Worm (Caenorhabditis elegans) whole organism, mixed stage, embryonic: Measurements from ENCODE around the gene ceh-27.

Experiments
- M03D4.4 ChIP-seq: sonication (generic microtip); optimal IDR thresholded peaks from 2 replicates; lab custom pipeline; 2017; ENCODE audit warnings: mild to moderate bottlenecking, missing genetic modification characterization, missing compliant biosample characterization
- bed-3 ChIP-seq: fragments of 200-800 bp; sonication (Bioruptor generic); optimal IDR thresholded peaks from 3 replicates; lab custom pipeline; 2018; ENCODE audit warnings: mild to moderate bottlenecking, missing genetic modification characterization, moderate library complexity, missing compliant biosample characterization
- blmp-1 ChIP-seq: fragments of 150-350 bp; optimal IDR thresholded peaks from 2 replicates; lab custom pipeline; 2014; ENCODE audit warnings: missing biosample characterization, missing genetic modification characterization
- ceh-39 ChIP-seq: fragments of 150-350 bp; optimal IDR thresholded peaks from 2 replicates; lab custom pipeline; 2014; ENCODE audit warnings: missing biosample characterization, missing genetic modification characterization
- ceh-43 ChIP-seq: fragments of 200-800 bp; sonication (Bioruptor generic); optimal IDR thresholded peaks from 2 replicates; lab custom pipeline; 2018; ENCODE audit warnings: mild to moderate bottlenecking, missing genetic modification characterization, moderate library complexity, missing compliant biosample characterization
- ceh-83 ChIP-seq: fragments of 200-800 bp; sonication (Bioruptor generic); optimal IDR thresholded peaks from 2 replicates; lab custom pipeline; 2018; ENCODE audit warnings: mild to moderate bottlenecking, missing genetic modification characterization, missing compliant biosample characterization
- ces-1 ChIP-seq: fragments of 150-350 bp; optimal IDR thresholded peaks from 2 replicates; lab custom pipeline; 2014; ENCODE audit warnings: missing biosample characterization, missing genetic modification reagents, missing genetic modification characterization
- cnd-1 ChIP-seq: fragments of 200-800 bp; sonication (Bioruptor generic); optimal IDR thresholded peaks from 2 replicates; lab custom pipeline; 2018; ENCODE audit warnings: mild to moderate bottlenecking, missing genetic modification characterization, missing compliant biosample characterization
- drap-1 ChIP-seq: fragments of 200-800 bp; sonication (Bioruptor generic); optimal IDR thresholded peaks from 3 replicates; lab custom pipeline; 2018; ENCODE audit warnings: mild to moderate bottlenecking, missing genetic modification characterization, missing compliant biosample characterization
- elt-1 ChIP-seq: sonication (generic microtip); optimal IDR thresholded peaks from 2 replicates; lab custom pipeline; 2017; ENCODE audit warnings: missing genetic modification characterization, mild to moderate bottlenecking, missing compliant biosample characterization, antibody characterized with exemption, moderate library complexity, borderline replicate concordance; ENCODE audit not compliant: insufficient read depth
- elt-3 ChIP-seq: fragments of 150-350 bp; optimal IDR thresholded peaks from 2 replicates; lab custom pipeline; 2014; ENCODE audit warnings: missing biosample characterization, missing genetic modification characterization
- flh-1 ChIP-seq: fragments of 200-800 bp; sonication (Bioruptor generic); optimal IDR thresholded peaks from 2 replicates; lab custom pipeline; 2018; ENCODE audit warnings: mild to moderate bottlenecking, missing genetic modification characterization, moderate library complexity, missing compliant biosample characterization
- ham-2 ChIP-seq: fragments of 200-800 bp; sonication (Bioruptor generic); optimal IDR thresholded peaks from 2 replicates; lab custom pipeline; 2018; ENCODE audit warnings: mild to moderate bottlenecking, missing genetic modification characterization, missing compliant biosample characterization
- hlh-1 ChIP-seq: fragments of 150-350 bp; optimal IDR thresholded peaks from 2 replicates; lab custom pipeline; 2014; ENCODE audit warnings: missing biosample characterization, missing genetic modification reagents, missing genetic modification characterization
- lin-13 ChIP-seq: fragments of 150-350 bp; optimal IDR thresholded peaks from 2 replicates; lab custom pipeline; 2014; ENCODE audit warnings: missing biosample characterization, missing genetic modification characterization
- lin-32 ChIP-seq: fragments of 200-800 bp; sonication (Bioruptor generic); optimal IDR thresholded peaks from 2 replicates; lab custom pipeline; 2018; ENCODE audit warnings: mild to moderate bottlenecking, missing genetic modification characterization, missing compliant biosample characterization
- lsy-2 ChIP-seq: fragments of 150-350 bp; optimal IDR thresholded peaks from 2 replicates; lab custom pipeline; 2014; ENCODE audit warnings: missing biosample characterization, missing genetic modification characterization
- mep-1 ChIP-seq: fragments of 150-350 bp; optimal IDR thresholded peaks from 2 replicates; lab custom pipeline; 2017; ENCODE audit warnings: missing biosample characterization, missing genetic modification reagents, missing genetic modification characterization, inconsistent platforms
- mls-2 ChIP-seq: sonication (generic microtip); optimal IDR thresholded peaks from 2 replicates; lab custom pipeline; 2016; ENCODE audit warnings: mild to moderate bottlenecking, missing genetic modification characterization, moderate library complexity, missing compliant biosample characterization
- nhr-12 ChIP-seq: fragments of 150-350 bp; optimal IDR thresholded peaks from 2 replicates; lab custom pipeline; 2014; ENCODE audit warnings: missing biosample characterization, missing genetic modification characterization
- nhr-2 ChIP-seq: fragments of 150-350 bp; optimal IDR thresholded peaks from 2 replicates; lab custom pipeline; 2014; ENCODE audit warnings: missing biosample characterization, missing genetic modification characterization
- nhr-237 ChIP-seq: fragments of 150-350 bp; optimal IDR thresholded peaks from 2 replicates; lab custom pipeline; 2014; ENCODE audit warnings: missing biosample characterization, missing genetic modification characterization
- nhr-28 ChIP-seq: fragments of 150-350 bp; optimal IDR thresholded peaks from 2 replicates; lab custom pipeline; 2014; ENCODE audit warnings: missing biosample characterization, missing genetic modification characterization
- pha-4 ChIP-seq: fragments of 150-350 bp; optimal IDR thresholded peaks from 2 replicates; lab custom pipeline; 2018; ENCODE audit warnings: missing biosample characterization, missing genetic modification reagents, missing genetic modification characterization
- sptf-1 ChIP-seq: sonication (generic microtip); optimal IDR thresholded peaks from 2 replicates; lab custom pipeline; 2017; ENCODE audit warnings: mild to moderate bottlenecking, missing genetic modification characterization, moderate library complexity, missing compliant biosample characterization
- tbx-8 ChIP-seq: fragments of 200-800 bp; sonication (Bioruptor generic); optimal IDR thresholded peaks from 2 replicates; lab custom pipeline; 2018; ENCODE audit warnings: mild to moderate bottlenecking, missing genetic modification characterization, moderate library complexity, missing compliant biosample characterization
- unc-39 ChIP-seq: fragments of 150-350 bp; optimal IDR thresholded peaks from 2 replicates; lab custom pipeline; 2014; ENCODE audit warnings: missing biosample characterization, missing genetic modification characterization
- unc-62 ChIP-seq: fragments of 150-350 bp; optimal IDR thresholded peaks from 2 replicates; lab custom pipeline; 2014; ENCODE audit warnings: missing biosample characterization, missing genetic modification reagents, missing genetic modification characterization
- zip-8 ChIP-seq: fragments of 150-350 bp; optimal IDR thresholded peaks from 2 replicates; lab custom pipeline; 2014; ENCODE audit warnings: missing biosample characterization, missing genetic modification characterization
- ztf-11 ChIP-seq: fragments of 150-350 bp; optimal IDR thresholded peaks from 2 replicates; lab custom pipeline; 2014; ENCODE audit warnings: missing biosample characterization, missing genetic modification characterization

The ceh-27 gene

DNA sequence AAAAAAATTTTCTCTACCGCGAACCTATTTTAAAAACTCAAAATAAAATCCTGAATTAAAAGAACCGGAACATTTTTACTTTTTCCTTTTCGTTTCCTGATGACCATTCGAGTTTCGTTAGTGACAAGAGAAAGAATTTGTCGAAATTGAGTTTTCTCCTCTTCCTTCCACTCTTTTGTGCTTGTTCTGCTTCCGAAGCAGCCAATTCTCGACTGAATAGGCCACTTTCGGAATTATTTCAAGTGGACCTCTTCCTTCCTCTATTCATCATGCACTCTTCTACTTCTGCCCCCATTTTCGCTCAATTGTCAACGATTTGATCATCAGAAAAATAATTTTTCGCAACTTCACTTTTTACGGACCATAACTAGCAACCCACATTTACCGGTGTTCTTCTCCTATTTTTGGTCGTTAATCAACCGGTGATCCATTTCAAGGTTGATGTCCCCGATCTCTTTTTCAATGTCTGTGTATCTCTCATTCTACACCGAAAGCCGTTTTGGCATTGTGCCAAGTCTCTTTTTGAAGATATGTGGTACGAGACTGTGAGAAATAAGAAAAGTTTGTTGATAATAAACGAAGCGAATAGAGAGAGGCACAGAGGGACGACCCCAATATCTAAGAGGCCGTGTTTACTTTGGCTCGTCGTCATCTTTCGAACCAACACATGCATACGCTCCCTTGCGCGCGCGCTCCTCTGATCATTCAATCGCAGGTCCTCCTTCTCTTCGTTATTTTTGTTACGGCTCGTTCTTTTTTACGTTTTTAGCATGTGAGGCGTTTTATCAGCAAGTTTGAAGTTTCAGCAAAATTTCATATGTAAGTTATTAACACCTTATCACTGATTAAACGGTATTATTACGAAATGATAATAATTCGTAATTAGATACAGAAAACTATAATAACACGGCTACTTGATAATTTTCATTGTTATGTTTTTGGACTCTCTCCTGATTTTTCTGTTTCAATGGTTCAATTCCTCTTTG, 10.0 kb upstream of the ceh-27 start:
- TF ChIP-seq pha-4 (tag; lab: Kevin White, UChicago) (peak; percentile 43), ces-1 (GFP tag; lab: Kevin White, UChicago) (peak; percentile 90), mep-1 (tag; lab: Kevin White, UChicago) (no peak), nhr-2 (tag; lab: Kevin White, UChicago) (no peak), nhr-237 (tag; lab: Kevin White, UChicago) (no peak), bed-3 (GFP tag; lab: Kevin White, UChicago) (no peak), lsy-2 (tag; lab: Kevin White, UChicago) (no peak), tbx-8 (GFP tag; lab: Kevin White, UChicago) (no peak), ceh-43 (GFP tag; lab: Kevin White, UChicago) (no peak), flh-1 (GFP tag; lab: Kevin White, UChicago) (no peak), unc-62 (GFP tag; lab: Kevin White, UChicago) (no peak), sptf-1 (no peak), cnd-1 (tag; lab: Kevin White, UChicago) (no peak)

DNA sequence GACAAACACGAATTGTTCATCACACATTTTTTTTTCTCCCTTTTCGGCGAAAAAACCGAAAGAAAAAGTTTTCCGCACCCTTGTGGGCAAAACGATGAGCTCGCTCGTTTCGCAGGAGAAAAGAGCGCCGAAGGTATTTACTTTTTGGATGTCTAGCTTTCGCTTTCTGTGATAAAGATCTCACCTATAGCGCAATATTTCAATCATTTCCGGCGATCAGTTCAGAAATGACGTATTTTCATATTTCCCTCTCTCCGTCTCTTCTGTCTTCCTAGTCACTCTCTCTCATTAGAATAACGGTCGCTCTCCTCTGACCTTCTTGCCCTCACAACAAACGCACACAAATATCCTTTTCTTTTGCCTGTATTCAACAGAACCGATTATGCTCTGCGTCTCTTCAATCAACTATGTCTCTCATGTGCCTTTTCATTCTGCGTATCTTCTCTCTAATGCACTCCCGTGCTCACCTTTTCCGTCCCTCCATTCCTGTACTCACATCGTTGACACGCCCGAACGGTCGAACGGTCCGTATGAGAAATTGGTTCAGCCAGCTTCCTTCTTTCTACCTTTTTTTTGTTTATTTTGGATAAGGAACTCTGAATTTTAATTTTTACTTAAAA, 9.0 kb upstream of the ceh-27 start:
- TF ChIP-seq ham-2 (GFP tag; lab: Kevin White, UChicago) (peak; percentile 79), ceh-43 (GFP tag; lab: Kevin White, UChicago) (peak; percentile 6), drap-1 (GFP tag; lab: Kevin White, UChicago) (no peak), lsy-2 (tag; lab: Kevin White, UChicago) (no peak), pha-4 (tag; lab: Kevin White, UChicago) (peak; percentile 20), unc-62 (GFP tag; lab: Kevin White, UChicago) (peak; percentile 69), lin-32 (GFP tag; lab: Kevin White, UChicago) (no peak), ces-1 (GFP tag; lab: Kevin White, UChicago) (peak; percentile 13), elt-1 (tag; lab: Kevin White, UChicago) (peak; percentile 89), nhr-2 (tag; lab: Kevin White, UChicago) (peak; percentile 98), nhr-28 (tag; lab: Kevin White, UChicago) (no peak), ztf-11 (tag; lab: Kevin White, UChicago) (no peak), zip-8 (tag; lab: Kevin White, UChicago) (no peak), cnd-1 (tag; lab: Kevin White, UChicago) (peak; percentile 12), blmp-1 (tag; lab: Kevin White, UChicago) (peak; percentile 88)

DNA sequence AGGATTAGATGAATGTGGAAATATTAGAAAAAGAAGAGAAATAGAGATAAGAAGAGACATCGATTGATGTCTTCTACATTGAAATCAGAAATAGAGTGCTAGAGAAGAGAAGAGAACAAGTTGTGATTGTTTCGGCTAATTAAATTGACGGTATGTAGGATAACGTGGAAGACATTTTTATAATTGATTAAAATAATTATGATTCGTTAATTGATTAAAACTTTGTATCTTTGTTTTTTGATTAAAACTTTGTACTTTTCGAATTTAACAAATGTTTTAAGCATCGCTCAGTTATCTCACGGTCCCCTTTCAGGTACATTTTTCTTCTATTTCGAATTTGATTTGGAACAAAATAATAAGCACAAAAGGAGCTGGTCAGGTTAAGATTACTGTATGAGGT, 7.6 kb upstream of the ceh-27 start, which contains the start of gene lgc-44:
lgc-44 (minus strand) TSS at position 101 of the 400 bp plus-strand sequence.
- TF ChIP-seq ceh-43 (GFP tag; lab: Kevin White, UChicago) (no peak), ceh-83 (no peak), ceh-39 (tag; lab: Kevin White, UChicago) (no peak), hlh-1 (tag; lab: Kevin White, UChicago) (no peak), elt-1 (tag; lab: Kevin White, UChicago) (no peak), nhr-28 (tag; lab: Kevin White, UChicago) (no peak), drap-1 (GFP tag; lab: Kevin White, UChicago) (no peak), mls-2 (tag; lab: Kevin White, UChicago) (no peak), lin-13 (tag; lab: Kevin White, UChicago) (no peak), M03D4.4 (tag; lab: Kevin White, UChicago) (no peak), mep-1 (tag; lab: Kevin White, UChicago) (no peak), lsy-2 (tag; lab: Kevin White, UChicago) (no peak), lin-32 (GFP tag; lab: Kevin White, UChicago) (no peak), flh-1 (GFP tag; lab: Kevin White, UChicago) (no peak)

DNA sequence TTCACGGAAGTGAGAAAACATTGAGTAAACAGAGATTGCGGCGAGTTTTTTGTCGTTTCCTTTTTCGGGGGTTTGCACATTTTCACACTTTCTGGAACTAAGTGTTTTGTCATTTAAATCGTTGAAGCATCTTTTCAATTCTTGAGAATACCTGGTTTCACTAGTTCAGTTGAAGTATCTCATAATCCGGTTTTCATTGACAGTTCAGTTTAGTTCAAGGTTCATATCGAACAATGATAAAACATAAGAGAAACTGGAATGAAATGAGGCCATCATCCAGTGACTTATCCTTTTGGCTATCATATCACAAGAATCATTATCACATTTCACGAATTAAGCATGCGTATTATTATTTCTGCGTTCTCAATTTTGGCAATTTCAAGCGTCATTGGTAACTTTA, 2.3 kb upstream of the ceh-27 start, which contains the start of gene F46F3.3:
F46F3.3 (plus strand) TSS at position 301 of the 400 bp plus-strand sequence.
- TF ChIP-seq ham-2 (GFP tag; lab: Kevin White, UChicago) = no peak
- TF ChIP-seq bed-3 (GFP tag; lab: Kevin White, UChicago) = no peak
- no peak for TF ChIP-seq elt-3 (tag; lab: Kevin White, UChicago)
- no peak for TF ChIP-seq M03D4.4 (tag; lab: Kevin White, UChicago)
- TF ChIP-seq tbx-8 (GFP tag; lab: Kevin White, UChicago) = no peak
- TF ChIP-seq ceh-43 (GFP tag; lab: Kevin White, UChicago) = no peak
- TF ChIP-seq drap-1 (GFP tag; lab: Kevin White, UChicago) = no peak
- no peak for TF ChIP-seq elt-1 (tag; lab: Kevin White, UChicago)
- TF ChIP-seq unc-39 (tag; lab: Kevin White, UChicago) = no peak
- TF ChIP-seq mls-2 (tag; lab: Kevin White, UChicago) = no peak
- TF ChIP-seq nhr-12 (tag; lab: Kevin White, UChicago) = no peak
- TF ChIP-seq lin-32 (GFP tag; lab: Kevin White, UChicago) = no peak
- no peak for TF ChIP-seq nhr-237 (tag; lab: Kevin White, UChicago)
